Worm (Caenorhabditis elegans) whole organism, L1 larva: ENCODE data around the gene cest-35.2.

Experiments
- aly-2 ChIP-seq: fragments of 150-350 bp; optimal IDR thresholded peaks from 2 replicates; lab custom pipeline; 2014; ENCODE audit warnings: missing biosample characterization, missing genetic modification characterization
- egl-27 ChIP-seq, 2 experiments: fragments of 150-350 bp in 1 of 2; sonication (generic microtip); optimal IDR thresholded peaks; 3 replicates each; lab custom pipeline; 2017 to 2018; ENCODE audit warnings: missing biosample characterization in 2 of 2, missing genetic modification characterization in 2 of 2, missing genetic modification reagents in 2 of 2
- elt-2 ChIP-seq: sonication (generic microtip); optimal IDR thresholded peaks from 2 replicates; lab custom pipeline; 2016; ENCODE audit warnings: missing genetic modification characterization, mild to moderate bottlenecking, inconsistent platforms, missing compliant biosample characterization, missing genetic modification reagents
- fos-1 ChIP-seq: fragments of 150-350 bp; optimal IDR thresholded peaks from 2 replicates; lab custom pipeline; 2014; ENCODE audit warnings: missing biosample characterization, missing genetic modification characterization
- grh-1 ChIP-seq: fragments of 200-800 bp; sonication (Bioruptor generic); IDR thresholded peaks from 2 replicates; pipeline ENCODE4 v1.3.6; 2022; ENCODE audit warnings: missing genetic modification reagents, missing genetic modification characterization, missing compliant biosample characterization
- hlh-17 ChIP-seq: fragments of 200-800 bp; sonication (Bioruptor generic); optimal IDR thresholded peaks from 2 replicates; lab custom pipeline; 2018; ENCODE audit warnings: missing genetic modification characterization, mild to moderate bottlenecking, missing compliant biosample characterization, moderate library complexity, borderline replicate concordance
- lin-35 ChIP-seq, 2 experiments: fragments of 150-350 bp; optimal IDR thresholded peaks; 2 replicates each; lab custom pipeline; 2014; ENCODE audit warnings: missing biosample characterization in 2 of 2, missing genetic modification characterization in 2 of 2, missing genetic modification reagents in 2 of 2
- lin-39 ChIP-seq: fragments of 150-350 bp; optimal IDR thresholded peaks from 2 replicates; lab custom pipeline; 2014; ENCODE audit warnings: missing biosample characterization, missing genetic modification reagents, missing genetic modification characterization
- lsy-2 ChIP-seq, 2 experiments: fragments of 150-350 bp; optimal IDR thresholded peaks; 2 replicates each; lab custom pipeline; 2014; ENCODE audit warnings: missing biosample characterization in 2 of 2, missing genetic modification characterization in 2 of 2
- mdl-1 ChIP-seq, 2 experiments: fragments of 150-350 bp; optimal IDR thresholded peaks; 2 replicates each; lab custom pipeline; 2014 to 2017; ENCODE audit warnings: missing biosample characterization in 2 of 2, missing genetic modification characterization in 2 of 2, inconsistent platforms in 1 of 2
- nhr-11 ChIP-seq: fragments of 150-350 bp; optimal IDR thresholded peaks from 2 replicates; lab custom pipeline; 2014; ENCODE audit warnings: missing biosample characterization, missing genetic modification characterization
- sptf-1 ChIP-seq: fragments of 150-350 bp; optimal IDR thresholded peaks from 2 replicates; lab custom pipeline; 2014; ENCODE audit warnings: missing biosample characterization, missing genetic modification characterization

ce11 chrV:5237116-5237515, at the start of gene cest-35.2:
- TF ChIP-seq hlh-17 (no peak), lin-35 (GFP tag; optimal IDR thresholded peaks at IDR 0.05; lab: Kevin White, UChicago) (no peak), sptf-1 (tag; lab: Kevin White, UChicago) (no peak), aly-2 (tag; lab: Kevin White, UChicago) (no peak), lsy-2 (tag; optimal IDR thresholded peaks at IDR 0.05; lab: Kevin White, UChicago) (no peak), lin-39 (tag; lab: Kevin White, UChicago) (no peak), elt-2 (no peak), egl-27 (tag; optimal IDR thresholded peaks at IDR 0.05; lab: Kevin White, UChicago) (no peak), nhr-11 (tag; lab: Kevin White, UChicago) (no peak), grh-1 (GFP tag; lab: Robert Waterston, UW) (no peak), fos-1 (tag; lab: Kevin White, UChicago) (no peak), mdl-1 (tag; optimal IDR thresholded peaks at IDR 0.05; lab: Kevin White, UChicago) (no peak)
